Fruit fly (Drosophila melanogaster) whole organism, embryonic: Measurements from ENCODE around the gene MtnD.

Experiments used
- ATbp ChIP-seq: fragments of 200-800 bp; sonication (Bioruptor generic); optimal IDR thresholded peaks from 2 replicates; lab custom pipeline; 2017; ENCODE audit warnings: missing biosample characterization, mild to moderate bottlenecking, missing genetic modification characterization, missing genetic modification reagents
- Asciz ChIP-seq: fragments of 200-800 bp; sonication (Bioruptor generic); optimal IDR thresholded peaks from 2 replicates; lab custom pipeline; 2017; ENCODE audit warnings: missing biosample characterization, mild to moderate bottlenecking, missing genetic modification characterization, missing genetic modification reagents
- Atf3 ChIP-seq: fragments of 200-800 bp; sonication (Bioruptor generic); optimal IDR thresholded peaks from 3 replicates; lab custom pipeline; 2016; ENCODE audit warnings: missing biosample characterization, missing genetic modification characterization
- B-H1 ChIP-seq: fragments of 200-800 bp; sonication (Bioruptor generic); IDR thresholded peaks from 3 replicates; pipeline ENCODE4 v1.3.6; 2022; ENCODE audit warnings: missing biosample characterization, missing genetic modification characterization
- BtbVII ChIP-seq: fragments of 200-800 bp; sonication (Bioruptor generic); optimal IDR thresholded peaks from 3 replicates; lab custom pipeline; 2017; ENCODE audit warnings: missing biosample characterization, mild to moderate bottlenecking, missing genetic modification characterization
- CG12219 ChIP-seq: fragments of 200-800 bp; sonication (Bioruptor generic); optimal IDR thresholded peaks from 3 replicates; lab custom pipeline; 2018; ENCODE audit warnings: missing biosample characterization, mild to moderate bottlenecking, missing genetic modification characterization
- CG31365 ChIP-seq: fragments of 200-800 bp; sonication (Bioruptor generic); optimal IDR thresholded peaks from 2 replicates; lab custom pipeline; 2018; ENCODE audit warnings: missing biosample characterization, mild to moderate bottlenecking, missing genetic modification characterization
- CG32767 ChIP-seq: fragments of 200-800 bp; sonication (Bioruptor generic); IDR thresholded peaks from 2 replicates; pipeline ENCODE4 v1.3.6; 2022; ENCODE audit warnings: missing biosample characterization, missing genetic modification characterization
- CG34376 ChIP-seq: fragments of 200-800 bp; sonication (Bioruptor generic); optimal IDR thresholded peaks from 2 replicates; lab custom pipeline; 2018; ENCODE audit warnings: missing biosample characterization, mild to moderate bottlenecking, missing genetic modification characterization
- CG3995 ChIP-seq: fragments of 200-800 bp; sonication (Bioruptor generic); optimal IDR thresholded peaks from 3 replicates; lab custom pipeline; 2016; ENCODE audit warnings: missing biosample characterization, missing genetic modification characterization
- CG4404 ChIP-seq: fragments of 200-800 bp; sonication (Bioruptor generic); IDR thresholded peaks from 2 replicates; pipeline ENCODE4 v1.3.6; 2022; ENCODE audit warnings: missing biosample characterization, missing genetic modification characterization
- CG8281 ChIP-seq: fragments of 200-800 bp; sonication (Bioruptor generic); optimal IDR thresholded peaks from 2 replicates; lab custom pipeline; 2018; ENCODE audit warnings: missing biosample characterization, mild to moderate bottlenecking, missing genetic modification characterization, moderate library complexity
- CG8290 ChIP-seq, 3 experiments: fragments of 200-800 bp; sonication (Bioruptor generic); optimal IDR thresholded peaks; 2 replicates each; lab custom pipeline; 2016 to 2019; ENCODE audit warnings: missing biosample characterization in 3 of 3, missing genetic modification characterization in 3 of 3, mild to moderate bottlenecking in 2 of 3, moderate library complexity in 1 of 3
- Deaf1 ChIP-seq: fragments of 200-800 bp; optimal IDR thresholded peaks from 3 replicates; lab custom pipeline; 2019; ENCODE audit warnings: missing biosample characterization, mild to moderate bottlenecking, missing genetic modification characterization, moderate library complexity
- Dref ChIP-seq: fragments of 200-800 bp; sonication (Bioruptor generic); IDR thresholded peaks from 2 replicates; pipeline ENCODE4 v1.3.6; 2022; ENCODE audit warnings: missing biosample characterization, missing genetic modification characterization
- Fer2 ChIP-seq: fragments of 200-800 bp; sonication (Bioruptor generic); optimal IDR thresholded peaks from 2 replicates; lab custom pipeline; 2018; ENCODE audit warnings: missing biosample characterization, mild to moderate bottlenecking, missing genetic modification characterization, moderate library complexity
- HHEX ChIP-seq: fragments of 200-800 bp; sonication (Bioruptor generic); optimal IDR thresholded peaks from 3 replicates; lab custom pipeline; 2017; ENCODE audit warnings: missing biosample characterization, mild to moderate bottlenecking, missing genetic modification characterization, missing genetic modification reagents
- HLH54F ChIP-seq: fragments of 200-800 bp; sonication (Bioruptor generic); optimal IDR thresholded peaks from 3 replicates; lab custom pipeline; 2016; ENCODE audit warnings: missing biosample characterization, missing genetic modification characterization
- Jarid2 ChIP-seq: fragments of 200-800 bp; sonication (Bioruptor generic); optimal IDR thresholded peaks from 3 replicates; lab custom pipeline; 2017; ENCODE audit warnings: mild to moderate bottlenecking, missing biosample characterization, missing genetic modification reagents, missing genetic modification characterization
- NC2β ChIP-seq: fragments of 200-800 bp; sonication (Bioruptor generic); optimal IDR thresholded peaks from 2 replicates; lab custom pipeline; 2016; ENCODE audit warnings: missing biosample characterization, missing genetic modification characterization
- Nf-YB ChIP-seq: fragments of 200-800 bp; sonication (Bioruptor generic); optimal IDR thresholded peaks from 3 replicates; lab custom pipeline; 2019; ENCODE audit warnings: missing biosample characterization, mild to moderate bottlenecking, missing genetic modification characterization, moderate library complexity
- Side ChIP-seq: fragments of 200-800 bp; sonication (Bioruptor generic); optimal IDR thresholded peaks from 2 replicates; lab custom pipeline; 2016; ENCODE audit warnings: missing biosample characterization, missing genetic modification characterization
- Spps ChIP-seq: fragments of 200-800 bp; sonication (Bioruptor generic); optimal IDR thresholded peaks from 2 replicates; lab custom pipeline; 2018; ENCODE audit warnings: missing biosample characterization, mild to moderate bottlenecking, missing genetic modification characterization
- Sry-δ ChIP-seq: fragments of 200-800 bp; sonication (Bioruptor generic); optimal IDR thresholded peaks from 2 replicates; lab custom pipeline; 2016; ENCODE audit warnings: missing biosample characterization, missing genetic modification characterization
- Stat92E ChIP-seq, 3 experiments: fragments of >200 bp in 2 of 3; fragments of 200-800 bp in 1 of 3; sonication (Bioruptor generic) in 1 of 3; optimal IDR thresholded peaks; 2 replicates each; lab custom pipeline; 2017 to 2019; ENCODE audit warnings: missing biosample characterization in 3 of 3, missing genetic modification characterization in 3 of 3, mild to moderate bottlenecking in 1 of 3, moderate library complexity in 1 of 3
- Tbp ChIP-seq: fragments of >200 bp; optimal IDR thresholded peaks from 2 replicates; lab custom pipeline; 2018; ENCODE audit warnings: missing biosample characterization, missing genetic modification characterization
- Trl ChIP-seq, 3 experiments: fragments of >200 bp in 2 of 3; fragments of 200-800 bp in 1 of 3; sonication (Bioruptor generic) in 1 of 3; optimal IDR thresholded peaks; 2 replicates in 1 of 3; 3 replicates in 2 of 3; lab custom pipeline; 2016 to 2017; ENCODE audit warnings: missing biosample characterization in 1 of 3, missing genetic modification characterization in 1 of 3
- ab ChIP-seq: fragments of 200-800 bp; sonication (Bioruptor generic); optimal IDR thresholded peaks from 2 replicates; lab custom pipeline; 2016; ENCODE audit warnings: missing biosample characterization, missing genetic modification characterization
- bbx ChIP-seq: fragments of 200-800 bp; sonication (Bioruptor generic); IDR thresholded peaks from 2 replicates; pipeline ENCODE4 v1.3.6; 2022; ENCODE audit warnings: missing biosample characterization, missing genetic modification characterization; ENCODE audit not compliant: partially characterized antibody
- dpn ChIP-seq, 2 experiments: fragments of 200-800 bp; sonication (Bioruptor generic); optimal IDR thresholded peaks; 3 replicates each; lab custom pipeline; 2016; ENCODE audit warnings: missing biosample characterization in 2 of 2, missing genetic modification characterization in 2 of 2
- exex ChIP-seq: fragments of 200-800 bp; sonication (Bioruptor generic); optimal IDR thresholded peaks from 4 replicates; lab custom pipeline; 2018; ENCODE audit warnings: missing biosample characterization, mild to moderate bottlenecking, missing genetic modification characterization, moderate library complexity
- eyg ChIP-seq: fragments of 200-800 bp; sonication (Bioruptor generic); optimal IDR thresholded peaks from 3 replicates; lab custom pipeline; 2016; ENCODE audit warnings: missing biosample characterization, missing genetic modification characterization
- gfzf ChIP-seq: fragments of 200-800 bp; sonication (Bioruptor generic); optimal IDR thresholded peaks from 2 replicates; lab custom pipeline; 2016; ENCODE audit warnings: missing biosample characterization, mild to moderate bottlenecking, missing genetic modification characterization, moderate library complexity
- grau ChIP-seq: fragments of 200-800 bp; optimal IDR thresholded peaks from 3 replicates; lab custom pipeline; 2019; ENCODE audit warnings: missing biosample characterization, mild to moderate bottlenecking, missing genetic modification characterization, moderate library complexity
- gro ChIP-seq: fragments of 200-800 bp; sonication (Bioruptor generic); optimal IDR thresholded peaks from 2 replicates; lab custom pipeline; 2016; ENCODE audit warnings: missing biosample characterization, missing genetic modification characterization
- kni ChIP-seq: fragments of 200-800 bp; sonication (Bioruptor generic); optimal IDR thresholded peaks from 3 replicates; lab custom pipeline; 2017; ENCODE audit warnings: mild to moderate bottlenecking, missing biosample characterization, missing genetic modification reagents, missing genetic modification characterization
- lilli ChIP-seq: fragments of 200-800 bp; sonication (Bioruptor generic); optimal IDR thresholded peaks from 3 replicates; lab custom pipeline; 2016; ENCODE audit warnings: missing biosample characterization, missing genetic modification characterization
- nau ChIP-seq: fragments of 200-800 bp; sonication (Bioruptor generic); optimal IDR thresholded peaks from 3 replicates; lab custom pipeline; 2017; ENCODE audit warnings: missing biosample characterization, mild to moderate bottlenecking, missing genetic modification characterization, missing genetic modification reagents
- org-1 ChIP-seq: fragments of 200-800 bp; sonication (Bioruptor generic); optimal IDR thresholded peaks from 2 replicates; lab custom pipeline; 2017; ENCODE audit warnings: missing biosample characterization, missing genetic modification characterization
- pfk ChIP-seq: fragments of 200-800 bp; sonication (Bioruptor generic); optimal IDR thresholded peaks from 2 replicates; lab custom pipeline; 2018; ENCODE audit warnings: missing biosample characterization, mild to moderate bottlenecking, missing genetic modification characterization, moderate library complexity
- rib ChIP-seq: fragments of 200-800 bp; sonication (Bioruptor generic); IDR thresholded peaks from 2 replicates; pipeline ENCODE4 v1.3.6; 2022; ENCODE audit warnings: missing biosample characterization, missing genetic modification characterization
- tap ChIP-seq: fragments of 200-800 bp; optimal IDR thresholded peaks from 3 replicates; lab custom pipeline; 2019; ENCODE audit warnings: missing biosample characterization, mild to moderate bottlenecking, missing genetic modification characterization, moderate library complexity
- trh ChIP-seq: fragments of 200-800 bp; sonication (Bioruptor generic); optimal IDR thresholded peaks from 2 replicates; lab custom pipeline; 2016; ENCODE audit warnings: missing biosample characterization, missing genetic modification characterization
- usp ChIP-seq: fragments of >200 bp; optimal IDR thresholded peaks from 2 replicates; lab custom pipeline; 2017; ENCODE audit warnings: missing biosample characterization, missing genetic modification characterization
- vnd ChIP-seq: fragments of 200-800 bp; sonication (Bioruptor generic); IDR thresholded peaks from 3 replicates; pipeline ENCODE4 v1.3.6; 2022; ENCODE audit warnings: missing biosample characterization, missing genetic modification characterization; ENCODE audit not compliant: partially characterized antibody

The MtnD gene

DNA sequence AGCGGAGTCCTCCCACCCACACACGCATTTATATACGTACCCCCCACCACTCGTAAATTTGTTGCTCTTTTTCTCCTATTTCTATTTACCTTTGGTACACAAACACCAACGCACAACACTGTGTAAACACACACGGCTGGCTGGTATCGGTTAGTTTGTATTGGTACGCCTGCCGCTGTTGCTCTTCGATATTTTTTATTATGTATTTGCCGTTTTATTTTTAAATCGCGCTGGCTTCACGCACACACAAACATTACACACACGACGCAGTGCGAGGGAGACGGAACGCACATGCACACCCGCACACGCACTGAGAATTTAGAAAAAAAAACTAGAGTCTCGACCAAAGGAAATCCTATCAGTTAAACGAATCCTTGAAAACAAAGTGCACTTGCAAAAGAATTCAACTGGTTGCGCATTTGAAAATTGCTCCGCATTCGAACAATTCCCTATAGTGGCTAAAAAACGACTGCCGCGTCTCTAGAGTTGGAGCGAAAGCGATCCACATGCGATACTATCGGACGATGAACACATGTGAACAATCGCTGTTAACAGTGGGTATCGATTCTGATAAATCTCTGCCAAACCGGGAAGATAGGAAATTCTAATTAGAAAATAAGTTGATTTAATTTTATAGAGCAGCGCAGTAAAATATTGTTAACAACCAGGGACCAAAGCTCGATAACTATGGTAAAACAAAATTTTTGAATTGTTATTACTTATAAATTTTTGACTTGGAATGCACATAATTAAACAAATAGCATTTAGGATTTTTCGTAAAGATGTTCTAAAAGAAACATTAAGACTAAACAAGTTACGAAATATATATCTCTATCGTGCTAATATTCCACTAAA lies 16.1 kb downstream of the MtnD start (continued):
- TF ChIP-seq rib (GFP tag; lab: Robert Waterston, UW) (peak; percentile 62), usp (no peak), exex (peak; percentile 35), NC2β (GFP tag; lab: Kevin White, UChicago) (peak; percentile 40), Asciz (GFP tag; lab: Kevin White, UChicago) (peak; percentile 93), Deaf1 (peak; percentile 46), Spps (tag; lab: Kevin White, UChicago) (peak; percentile 79), CG3995 (GFP tag; lab: Kevin White, UChicago) (no peak), vnd (GFP tag; lab: Robert Waterston, UW) (peak; percentile 93), grau (tag; lab: Kevin White, UChicago) (peak; percentile 33), pfk (peak; percentile 76), HLH54F (GFP tag; lab: Kevin White, UChicago) (no peak), Dref (peak; percentile 79), gfzf (peak; percentile 70), Tbp (GFP tag; lab: Kevin White, UChicago) (no peak), B-H1 (GFP tag; lab: Robert Waterston, UW) (peak; percentile 24; the same call in 1 of the 3 replicates), dpn (GFP tag; optimal IDR thresholded peaks at IDR 0.05; lab: Kevin White, UChicago) (peak; percentile 26 to 35), Fer2 (tag; lab: Kevin White, UChicago) (peak; percentile 51), Sry-δ (peak; percentile 91), Side (GFP tag; lab: Kevin White, UChicago) (peak; percentile 80), gro (GFP tag; lab: Kevin White, UChicago) (peak; percentile 68), CG8290 (GFP tag; optimal IDR thresholded peaks at IDR 0.05; lab: Kevin White, UChicago) (no peak), CG8290 (tag; optimal IDR thresholded peaks at IDR 0.05; lab: Kevin White, UChicago) (peak; percentile 92 to 96), CG34376 (GFP tag; lab: Kevin White, UChicago) (peak; percentile 85), eyg (GFP tag; lab: Kevin White, UChicago) (peak; percentile 67), Trl (optimal IDR thresholded peaks at IDR 0.05; lab: Kevin White, UChicago) (no peak), Trl (GFP tag; optimal IDR thresholded peaks at IDR 0.05; lab: Kevin White, UChicago) (peak; percentile 59), BtbVII (GFP tag; lab: Kevin White, UChicago) (peak; percentile 81), Jarid2 (GFP tag; lab: Kevin White, UChicago) (peak; percentile 93), CG8281 (tag; lab: Kevin White, UChicago) (peak; percentile 48), Atf3 (peak; percentile 0), CG12219 (GFP tag; lab: Kevin White, UChicago) (peak; percentile 83), bbx (GFP tag; lab: Robert Waterston, UW) (peak; percentile 99), lilli (no peak), org-1 (peak; percentile 80), nau (peak; percentile 91), CG31365 (tag; lab: Kevin White, UChicago) (peak; percentile 78), CG32767 (GFP tag; lab: Robert Waterston, UW) (peak; percentile 54; the same call in 1 of the 2 replicates), CG4404 (GFP tag; lab: Robert Waterston, UW) (no peak), trh (GFP tag; lab: Kevin White, UChicago) (no peak), ab (GFP tag; lab: Kevin White, UChicago) (no peak), Nf-YB (GFP tag; lab: Kevin White, UChicago) (peak; percentile 65), Stat92E (GFP tag; optimal IDR thresholded peaks at IDR 0.05; lab: Kevin White, UChicago) (no peak), tap (tag; lab: Kevin White, UChicago) (peak; percentile 75), kni (GFP tag; lab: Kevin White, UChicago) (peak; percentile 98), ATbp (GFP tag; lab: Kevin White, UChicago) (peak; percentile 95), HHEX (peak; percentile 90)
